Fruit fly (Drosophila melanogaster) whole organism, embryonic: Measurements from ENCODE around the gene tHMG1.

Source experiments
- Asciz ChIP-seq: fragments of 200-800 bp; sonication (Bioruptor generic); optimal IDR thresholded peaks from 2 replicates; lab custom pipeline; 2017; ENCODE audit warnings: missing biosample characterization, mild to moderate bottlenecking, missing genetic modification characterization, missing genetic modification reagents
- B-H2 ChIP-seq: fragments of 200-800 bp; sonication (Bioruptor generic); optimal IDR thresholded peaks from 2 replicates; lab custom pipeline; 2018; ENCODE audit warnings: missing biosample characterization, mild to moderate bottlenecking, missing genetic modification characterization
- Blimp-1 ChIP-seq: fragments of 200-800 bp; sonication (Bioruptor generic); optimal IDR thresholded peaks from 3 replicates; lab custom pipeline; 2018; ENCODE audit warnings: missing biosample characterization, missing genetic modification characterization, mild to moderate bottlenecking, moderate library complexity, missing genetic modification reagents
- CG10147 ChIP-seq: fragments of 200-800 bp; sonication (Bioruptor generic); optimal IDR thresholded peaks from 2 replicates; lab custom pipeline; 2019; ENCODE audit warnings: missing biosample characterization, mild to moderate bottlenecking, missing genetic modification characterization, moderate library complexity
- CG1024 ChIP-seq: fragments of 200-800 bp; sonication (Bioruptor generic); IDR thresholded peaks from 2 replicates; pipeline ENCODE4 v1.3.6; 2022; ENCODE audit warnings: missing biosample characterization, missing genetic modification characterization
- CG12155 ChIP-seq: fragments of 200-800 bp; sonication (Bioruptor generic); optimal IDR thresholded peaks from 3 replicates; lab custom pipeline; 2016; ENCODE audit warnings: missing biosample characterization, missing genetic modification characterization
- CG13123 ChIP-seq: fragments of 200-800 bp; sonication (Bioruptor generic); optimal IDR thresholded peaks from 2 replicates; lab custom pipeline; 2016; ENCODE audit warnings: missing biosample characterization, missing genetic modification characterization
- CG13624 ChIP-seq: fragments of 200-800 bp; sonication (Bioruptor generic); optimal IDR thresholded peaks from 2 replicates; lab custom pipeline; 2016; ENCODE audit warnings: missing biosample characterization, missing genetic modification characterization
- CG13894 ChIP-seq: fragments of 200-800 bp; sonication (Bioruptor generic); optimal IDR thresholded peaks from 3 replicates; lab custom pipeline; 2018; ENCODE audit warnings: missing biosample characterization, mild to moderate bottlenecking, missing genetic modification characterization, moderate library complexity
- CG14667 ChIP-seq: fragments of 200-800 bp; sonication (Bioruptor generic); IDR thresholded peaks from 2 replicates; pipeline ENCODE4 v1.3.6; 2022; ENCODE audit warnings: missing biosample characterization, missing genetic modification characterization
- CG15269 ChIP-seq: fragments of 200-800 bp; sonication (Bioruptor generic); optimal IDR thresholded peaks from 2 replicates; lab custom pipeline; 2018; ENCODE audit warnings: missing biosample characterization, mild to moderate bottlenecking, missing genetic modification characterization, moderate library complexity
- CG1529 ChIP-seq: fragments of 200-800 bp; sonication (Bioruptor generic); optimal IDR thresholded peaks from 3 replicates; lab custom pipeline; 2018; ENCODE audit warnings: missing biosample characterization, missing genetic modification characterization
- CG16779 ChIP-seq: fragments of 200-800 bp; sonication (Bioruptor generic); IDR thresholded peaks from 2 replicates; pipeline ENCODE4 v1.3.6; 2022; ENCODE audit warnings: missing biosample characterization, missing genetic modification characterization
- CG17802 ChIP-seq: fragments of 200-800 bp; sonication (Bioruptor generic); optimal IDR thresholded peaks from 2 replicates; lab custom pipeline; 2018; ENCODE audit warnings: missing biosample characterization, mild to moderate bottlenecking, missing genetic modification characterization, moderate library complexity
- CG32767 ChIP-seq: fragments of 200-800 bp; sonication (Bioruptor generic); IDR thresholded peaks from 2 replicates; pipeline ENCODE4 v1.3.6; 2022; ENCODE audit warnings: missing biosample characterization, missing genetic modification characterization
- CG33557 ChIP-seq: fragments of 200-800 bp; sonication (Bioruptor generic); optimal IDR thresholded peaks from 2 replicates; lab custom pipeline; 2019; ENCODE audit warnings: missing biosample characterization, mild to moderate bottlenecking, missing genetic modification characterization, moderate library complexity
- CG4617 ChIP-seq: fragments of 200-800 bp; sonication (Bioruptor generic); optimal IDR thresholded peaks from 3 replicates; lab custom pipeline; 2016; ENCODE audit warnings: missing biosample characterization, missing genetic modification characterization, borderline replicate concordance
- CG7556 ChIP-seq: fragments of 200-800 bp; sonication (Bioruptor generic); optimal IDR thresholded peaks from 2 replicates; lab custom pipeline; 2017; ENCODE audit warnings: missing biosample characterization, mild to moderate bottlenecking, missing genetic modification characterization
- D19B ChIP-seq: fragments of 200-800 bp; sonication (Bioruptor generic); optimal IDR thresholded peaks from 2 replicates; lab custom pipeline; 2017; ENCODE audit warnings: missing biosample characterization, mild to moderate bottlenecking, missing genetic modification characterization
- Dek ChIP-seq: fragments of 200-800 bp; sonication (Bioruptor generic); optimal IDR thresholded peaks from 3 replicates; lab custom pipeline; 2019; ENCODE audit warnings: missing biosample characterization, mild to moderate bottlenecking, missing genetic modification characterization, moderate library complexity
- HmgZ ChIP-seq: fragments of 200-800 bp; sonication (Bioruptor generic); optimal IDR thresholded peaks from 2 replicates; lab custom pipeline; 2018; ENCODE audit warnings: missing biosample characterization, mild to moderate bottlenecking, missing genetic modification characterization
- Meics ChIP-seq: fragments of 200-800 bp; sonication (Bioruptor generic); optimal IDR thresholded peaks from 2 replicates; lab custom pipeline; 2017; ENCODE audit warnings: missing biosample characterization, mild to moderate bottlenecking, missing genetic modification characterization
- NFAT ChIP-seq: fragments of 200-800 bp; sonication (Bioruptor generic); IDR thresholded peaks from 2 replicates; pipeline ENCODE4 v1.3.6; 2022; ENCODE audit warnings: missing biosample characterization, missing genetic modification characterization
- Neu2 ChIP-seq: fragments of 200-800 bp; sonication (Bioruptor generic); optimal IDR thresholded peaks from 3 replicates; lab custom pipeline; 2016; ENCODE audit warnings: missing biosample characterization, missing genetic modification characterization, borderline replicate concordance
- Oaz ChIP-seq: fragments of 200-800 bp; sonication (Bioruptor generic); IDR thresholded peaks from 2 replicates; pipeline ENCODE4 v1.3.6; 2022; ENCODE audit warnings: missing biosample characterization, missing genetic modification characterization
- Usf ChIP-seq: fragments of 200-800 bp; sonication (Bioruptor generic); optimal IDR thresholded peaks from 2 replicates; lab custom pipeline; 2017; ENCODE audit warnings: missing genotype, missing biosample characterization, missing genetic modification characterization
- ato ChIP-seq: fragments of 200-800 bp; sonication (Bioruptor generic); IDR thresholded peaks from 2 replicates; pipeline ENCODE4 v1.3.6; 2022; ENCODE audit warnings: missing biosample characterization, missing genetic modification characterization; ENCODE audit not compliant: partially characterized antibody
- bsh ChIP-seq, 2 experiments: fragments of 200-800 bp; sonication (Bioruptor generic); optimal IDR thresholded peaks; 2 replicates each; lab custom pipeline; 2017 to 2018; ENCODE audit warnings: mild to moderate bottlenecking in 2 of 2, missing biosample characterization in 2 of 2, missing genetic modification characterization in 2 of 2, moderate library complexity in 1 of 2
- corto ChIP-seq: fragments of 200-800 bp; sonication (Bioruptor generic); optimal IDR thresholded peaks from 2 replicates; lab custom pipeline; 2016; ENCODE audit warnings: missing biosample characterization, mild to moderate bottlenecking, missing genetic modification characterization, moderate library complexity
- crp ChIP-seq, 2 experiments: fragments of 200-800 bp; sonication (Bioruptor generic); optimal IDR thresholded peaks; 2 replicates in 1 of 2; 3 replicates in 1 of 2; lab custom pipeline; 2017; ENCODE audit warnings: missing biosample characterization in 2 of 2, missing genetic modification characterization in 2 of 2, mild to moderate bottlenecking in 1 of 2, moderate library complexity in 1 of 2
- dimm ChIP-seq: fragments of 200-800 bp; sonication (Bioruptor generic); IDR thresholded peaks from 2 replicates; pipeline ENCODE4 v1.3.6; 2022; ENCODE audit warnings: missing biosample characterization, missing genetic modification characterization
- emc ChIP-seq: fragments of 200-800 bp; sonication (Bioruptor generic); optimal IDR thresholded peaks from 2 replicates; lab custom pipeline; 2016; ENCODE audit warnings: missing biosample characterization, missing genetic modification characterization
- gce ChIP-seq: fragments of 200-800 bp; sonication (Bioruptor generic); IDR thresholded peaks from 3 replicates; pipeline ENCODE4 v1.3.6; 2022; ENCODE audit warnings: missing biosample characterization, missing genetic modification characterization
- ham ChIP-seq: fragments of 200-800 bp; sonication (Bioruptor generic); IDR thresholded peaks from 2 replicates; pipeline ENCODE4 v1.3.6; 2022; ENCODE audit warnings: missing biosample characterization, missing genetic modification characterization
- hb ChIP-seq: fragments of 200-800 bp; sonication (Bioruptor generic); IDR thresholded peaks from 3 replicates; pipeline ENCODE4 v1.3.6; 2022; ENCODE audit warnings: missing biosample characterization, missing genetic modification characterization; ENCODE audit not compliant: partially characterized antibody
- insv ChIP-seq, 2 experiments: fragments of 200-800 bp; sonication (Bioruptor generic); optimal IDR thresholded peaks; 3 replicates each; lab custom pipeline; 2016 to 2018; ENCODE audit warnings: missing biosample characterization in 2 of 2, missing genetic modification characterization in 2 of 2
- kah ChIP-seq: fragments of 200-800 bp; sonication (Bioruptor generic); optimal IDR thresholded peaks from 2 replicates; lab custom pipeline; 2018; ENCODE audit warnings: missing biosample characterization, mild to moderate bottlenecking, missing genetic modification characterization
- ken ChIP-seq: fragments of 200-800 bp; sonication (Bioruptor generic); IDR thresholded peaks from 3 replicates; pipeline ENCODE4 v1.3.6; 2022; ENCODE audit warnings: missing biosample characterization, missing genetic modification characterization
- lola ChIP-seq, 3 experiments: fragments of >200 bp in 2 of 3; fragments of 200-800 bp in 1 of 3; sonication (Bioruptor generic) in 1 of 3; optimal IDR thresholded peaks; 2 replicates each; lab custom pipeline; 2017 to 2019; ENCODE audit warnings: missing biosample characterization in 3 of 3, missing genetic modification characterization in 3 of 3, mild to moderate bottlenecking in 1 of 3, moderate library complexity in 1 of 3
- lov ChIP-seq, 2 experiments: fragments of 200-800 bp in 1 of 2; fragments of >200 bp in 1 of 2; sonication (Bioruptor generic) in 1 of 2; IDR thresholded peaks in 1 of 2; optimal IDR thresholded peaks in 1 of 2; 2 replicates in 1 of 2; 3 replicates in 1 of 2; pipeline versions ENCODE4 v1.3.6 to Lab custom; 2017 to 2022; ENCODE audit warnings: missing biosample characterization in 1 of 2, missing genetic modification characterization in 1 of 2
- maf-S ChIP-seq: fragments of 200-800 bp; sonication (Bioruptor generic); optimal IDR thresholded peaks from 2 replicates; lab custom pipeline; 2016; ENCODE audit warnings: missing biosample characterization, missing genetic modification characterization
- otp ChIP-seq: fragments of 200-800 bp; sonication (Bioruptor generic); IDR thresholded peaks from 3 replicates; pipeline ENCODE4, ENCODE4 v1.3.6; 2022; ENCODE audit warnings: missing biosample characterization, missing genetic modification characterization
- peb ChIP-seq: fragments of 200-800 bp; sonication (Bioruptor generic); IDR thresholded peaks from 2 replicates; pipeline ENCODE4 v1.3.6; 2022; ENCODE audit warnings: missing biosample characterization, missing genetic modification characterization
- repo ChIP-seq: fragments of 200-800 bp; sonication (Bioruptor generic); optimal IDR thresholded peaks from 2 replicates; lab custom pipeline; 2016; ENCODE audit warnings: missing biosample characterization, missing genetic modification characterization
- sisA ChIP-seq: fragments of 200-800 bp; sonication (Bioruptor generic); IDR thresholded peaks from 2 replicates; pipeline ENCODE4 v1.3.6; 2022; ENCODE audit warnings: missing biosample characterization, missing genetic modification characterization
- ssp ChIP-seq: fragments of 200-800 bp; sonication (Bioruptor generic); IDR thresholded peaks from 2 replicates; pipeline ENCODE4 v1.3.6; 2022; ENCODE audit warnings: missing biosample characterization, missing genetic modification characterization
- tll ChIP-seq, 2 experiments: fragments of 200-800 bp in 1 of 2; fragments of >200 bp in 1 of 2; sonication (Bioruptor generic) in 1 of 2; optimal IDR thresholded peaks; 2 replicates each; lab custom pipeline; 2017 to 2019; ENCODE audit warnings: missing biosample characterization in 2 of 2, missing genetic modification characterization in 2 of 2, mild to moderate bottlenecking in 1 of 2, moderate library complexity in 1 of 2
- toy ChIP-seq: fragments of 200-800 bp; sonication (Bioruptor generic); IDR thresholded peaks from 2 replicates; pipeline ENCODE4 v1.3.6; 2022; ENCODE audit warnings: missing biosample characterization, missing genetic modification characterization

Gene tHMG1

DNA sequence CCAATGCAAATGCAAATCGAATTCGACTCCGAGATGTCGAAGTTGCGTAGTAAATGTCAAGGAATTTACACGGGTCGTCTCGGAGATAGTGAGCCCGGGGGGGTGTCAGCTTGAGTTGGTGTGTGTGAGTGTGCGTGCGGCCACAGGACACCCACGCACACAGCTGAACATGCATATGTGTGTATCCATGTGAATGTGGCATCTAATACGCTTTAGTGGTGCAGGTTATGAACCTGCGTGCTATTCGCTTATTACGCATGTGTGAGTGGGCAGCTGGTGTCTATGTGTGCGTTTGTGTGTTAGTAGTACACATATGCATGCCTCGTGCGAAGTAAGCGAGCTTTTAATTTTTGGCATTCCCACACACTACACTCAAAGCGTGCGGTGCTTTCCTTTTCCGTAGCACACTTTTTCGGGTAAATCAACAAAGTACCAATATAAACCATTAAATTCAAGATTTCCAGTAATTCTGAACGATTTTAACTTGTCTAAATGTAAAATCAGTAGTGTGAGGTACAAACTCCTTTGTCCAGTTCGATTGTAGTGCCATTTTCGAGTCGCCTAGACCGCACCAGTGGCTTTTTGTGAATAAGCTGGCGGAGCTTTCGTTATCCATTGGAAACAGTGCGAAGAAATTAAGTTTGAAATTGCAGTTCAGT lies 22.7 kb upstream of the tHMG1 start (continued):
- TF ChIP-seq crp (GFP tag; optimal IDR thresholded peaks at IDR 0.05; lab: Kevin White, UChicago) (peak in 1 of 2 experiments; percentile 28), toy (GFP tag; lab: Robert Waterston, UW) (peak; percentile 25; the same call in 1 of the 2 replicates), Dek (tag; lab: Kevin White, UChicago) (peak; percentile 85), Usf (GFP tag; lab: Kevin White, UChicago) (peak; percentile 15), CG16779 (GFP tag; lab: Robert Waterston, UW) (peak; percentile 76; the same call in 1 of the 2 replicates), dimm (GFP tag; lab: Robert Waterston, UW) (peak; percentile 74), CG12155 (peak; percentile 79), B-H2 (GFP tag; lab: Kevin White, UChicago) (peak; percentile 84), ssp (GFP tag; lab: Robert Waterston, UW) (peak; percentile 68), CG1024 (GFP tag; lab: Robert Waterston, UW) (peak; percentile 61), CG1529 (GFP tag; lab: Kevin White, UChicago) (peak; percentile 42), CG10147 (GFP tag; lab: Kevin White, UChicago) (peak; percentile 89), Oaz (GFP tag; lab: Robert Waterston, UW) (peak; percentile 74), gce (GFP tag; lab: Robert Waterston, UW) (peak; percentile 65; the same call in 1 of the 3 replicates), ato (GFP tag; lab: Robert Waterston, UW) (no peak), CG13123 (GFP tag; lab: Kevin White, UChicago) (peak; percentile 44), ham (GFP tag; lab: Robert Waterston, UW) (peak; percentile 63), CG4617 (peak; percentile 43), kah (peak; percentile 60), lola (GFP tag; optimal IDR thresholded peaks at IDR 0.05; lab: Kevin White, UChicago) (no peak), CG13624 (GFP tag; lab: Kevin White, UChicago) (peak; percentile 89), CG33557 (GFP tag; lab: Kevin White, UChicago) (no peak), CG7556 (GFP tag; lab: Kevin White, UChicago) (peak; percentile 91), insv (GFP tag; optimal IDR thresholded peaks at IDR 0.05; lab: Kevin White, UChicago) (no peak), tll (GFP tag; optimal IDR thresholded peaks at IDR 0.05; lab: Kevin White, UChicago) (no peak), emc (GFP tag; lab: Kevin White, UChicago) (peak; percentile 78), HmgZ (tag; lab: Kevin White, UChicago) (peak; percentile 90), ken (GFP tag; lab: Robert Waterston, UW) (peak; percentile 72), Asciz (GFP tag; lab: Kevin White, UChicago) (peak; percentile 72), Blimp-1 (peak; percentile 75), NFAT (GFP tag; lab: Robert Waterston, UW) (peak; percentile 69), otp (GFP tag; lab: Robert Waterston, UW) (peak; percentile 37; the same call in 1 of the 3 replicates), maf-S (GFP tag; lab: Kevin White, UChicago) (peak; percentile 86), CG32767 (GFP tag; lab: Robert Waterston, UW) (peak; percentile 49), sisA (GFP tag; lab: Robert Waterston, UW) (peak; percentile 83), peb (GFP tag; lab: Robert Waterston, UW) (peak; percentile 79), CG15269 (peak; percentile 91), Neu2 (GFP tag; lab: Kevin White, UChicago) (no peak), CG14667 (GFP tag; lab: Robert Waterston, UW) (peak; percentile 82), hb (GFP tag; lab: Robert Waterston, UW) (no peak), CG13894 (tag; lab: Kevin White, UChicago) (peak; percentile 92), Meics (GFP tag; lab: Kevin White, UChicago) (peak; percentile 93), repo (GFP tag; lab: Kevin White, UChicago) (peak; percentile 72), corto (no peak), D19B (GFP tag; lab: Kevin White, UChicago) (peak; percentile 66), lov (optimal IDR thresholded peaks at IDR 0.05; lab: Kevin White, UChicago) (no peak), lov (GFP tag; IDR thresholded peaks at IDR 0.05; lab: Robert Waterston, UW) (no peak), bsh (GFP tag; optimal IDR thresholded peaks at IDR 0.05; lab: Kevin White, UChicago) (peak in 1 of 2 experiments; percentile 75), CG17802 (peak; percentile 41)
